Worm (Caenorhabditis elegans): ENCODE data around the gene irld-26.

Gene irld-26

DNA sequence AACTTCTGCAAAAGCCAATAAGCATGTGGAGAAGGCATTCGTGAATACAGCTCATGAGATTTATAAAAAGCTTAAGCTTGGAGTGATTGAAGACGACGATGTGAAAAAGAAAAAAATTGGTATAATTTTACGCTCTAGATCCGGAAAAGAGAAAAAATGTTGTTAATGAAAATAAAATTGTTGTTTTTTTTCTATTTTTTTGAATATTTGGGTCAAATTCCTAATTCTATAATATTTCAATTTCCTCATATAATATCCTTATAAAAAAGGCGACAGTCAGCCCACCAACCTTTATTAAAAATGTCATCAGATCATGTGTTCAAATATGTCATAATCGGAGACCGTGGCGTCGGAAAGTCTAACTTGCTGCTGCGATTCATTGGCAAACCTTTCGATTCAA is 9.6 kb upstream of the irld-26 start, which contains the start of gene rabr-3:
Gene rabr-3 (plus strand): TSS at position 301 of the 400 bp plus-strand sequence.
- TF ChIP-seq flt-1 (GFP tag; IDR thresholded peaks at IDR 0.05) = no peak
- no peak for TF ChIP-seq klf-2 (GFP tag; conservative IDR thresholded peaks at IDR 0.05)
- no peak for TF ChIP-seq ztf-23 (GFP tag; IDR thresholded peaks at IDR 0.05)
- TF ChIP-seq T22C8.4 (GFP tag; IDR thresholded peaks at IDR 0.05) = no peak
- no peak for TF ChIP-seq ztf-29 (GFP tag; IDR thresholded peaks at IDR 0.05)
- no peak for TF ChIP-seq ref-1 (GFP tag; conservative IDR thresholded peaks at IDR 0.05)
- TF ChIP-seq tab-1 (GFP tag; IDR thresholded peaks at IDR 0.05) = no peak

DNA sequence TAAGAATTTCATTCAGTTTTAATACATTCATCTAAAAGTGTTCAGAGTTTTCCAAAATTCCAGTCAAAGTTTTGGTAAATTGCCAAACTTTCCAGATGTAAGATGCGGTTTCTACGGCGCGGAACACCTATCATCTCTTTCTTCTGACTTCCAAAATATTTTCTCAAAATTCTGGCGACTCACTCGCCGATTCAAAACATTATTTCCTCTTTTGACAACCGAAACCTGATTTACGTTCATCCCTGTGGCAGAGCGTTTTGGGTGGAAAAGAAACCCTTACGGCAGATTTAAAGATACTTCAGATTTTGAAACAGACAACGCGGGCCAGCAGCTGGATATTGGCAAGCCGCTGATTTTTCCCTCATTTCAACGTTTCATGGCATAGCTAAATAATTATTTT is 7.0 kb upstream of the irld-26 start, which contains the start of gene F11A5.5:
Gene F11A5.5 (plus strand): TSS at position 301 of the 400 bp plus-strand sequence.
- TF ChIP-seq tab-1 (GFP tag; IDR thresholded peaks at IDR 0.05) = no peak
- TF ChIP-seq ref-1 (GFP tag; conservative IDR thresholded peaks at IDR 0.05) = no peak
- no peak for TF ChIP-seq T22C8.4 (GFP tag; IDR thresholded peaks at IDR 0.05)
- no peak for TF ChIP-seq med-1 (GFP tag; optimal IDR thresholded peaks at IDR 0.05; ENCODE audit: insufficient read depth)
- TF ChIP-seq flt-1 (GFP tag; IDR thresholded peaks at IDR 0.05) = no peak
- no peak for TF ChIP-seq ztf-23 (GFP tag; IDR thresholded peaks at IDR 0.05)
- TF ChIP-seq klf-2 (GFP tag; conservative IDR thresholded peaks at IDR 0.05) = no peak
- no peak for TF ChIP-seq ztf-29 (GFP tag; IDR thresholded peaks at IDR 0.05)
- no peak for TF ChIP-seq cog-1 (tag; optimal IDR thresholded peaks at IDR 0.05)

- no peak for TF ChIP-seq med-1 (GFP tag; optimal IDR thresholded peaks at IDR 0.05; ENCODE audit: insufficient read depth)
These were observed 3.3 kb upstream of the irld-26 start, which contains the start of gene F11A5.17 for ce11 chrV:16201730-16202129. Gene F11A5.17 (plus strand): TSS chrV:16202030.

- TF ChIP-seq ztf-23 (GFP tag; IDR thresholded peaks at IDR 0.05) = no peak
- TF ChIP-seq flt-1 (GFP tag; IDR thresholded peaks at IDR 0.05) = no peak
- TF ChIP-seq cog-1 (tag; optimal IDR thresholded peaks at IDR 0.05) = no peak
These were observed 2.4 kb upstream of the irld-26 start, which contains the start of gene F11A5.18 for ce11 chrV:16202618-16203017. Gene F11A5.18 (plus strand): TSS chrV:16202918.

DNA sequence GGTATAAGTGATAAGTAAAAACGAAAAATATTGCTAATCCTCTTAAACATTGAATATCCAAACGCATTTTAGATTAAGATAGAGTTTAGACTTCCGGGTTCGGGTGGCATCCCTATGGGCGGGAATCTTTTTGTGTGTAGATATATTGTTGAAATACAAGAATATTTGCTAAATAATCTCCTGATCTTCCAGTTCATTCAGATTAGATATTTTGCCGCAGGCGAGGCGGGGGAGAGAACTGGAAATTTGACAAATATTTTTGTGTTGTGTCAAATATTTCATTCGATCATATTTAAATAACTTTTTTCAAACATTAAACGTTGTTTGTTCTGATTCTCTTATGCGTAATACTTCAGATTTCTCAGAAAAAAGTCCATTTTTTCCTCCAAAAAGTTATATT is 4.8 kb downstream of the irld-26 start, which contains the start of gene oac-15:
Gene oac-15 (minus strand): TSS at position 101 of the 400 bp plus-strand sequence.
- TF ChIP-seq tab-1 (GFP tag; IDR thresholded peaks at IDR 0.05) (no peak), flt-1 (GFP tag; IDR thresholded peaks at IDR 0.05) (no peak), T22C8.4 (GFP tag; IDR thresholded peaks at IDR 0.05) (no peak), ref-1 (GFP tag; conservative IDR thresholded peaks at IDR 0.05) (no peak), ztf-23 (GFP tag; IDR thresholded peaks at IDR 0.05) (no peak), cog-1 (tag; optimal IDR thresholded peaks at IDR 0.05) (no peak), klf-2 (GFP tag; conservative IDR thresholded peaks at IDR 0.05) (no peak)

DNA sequence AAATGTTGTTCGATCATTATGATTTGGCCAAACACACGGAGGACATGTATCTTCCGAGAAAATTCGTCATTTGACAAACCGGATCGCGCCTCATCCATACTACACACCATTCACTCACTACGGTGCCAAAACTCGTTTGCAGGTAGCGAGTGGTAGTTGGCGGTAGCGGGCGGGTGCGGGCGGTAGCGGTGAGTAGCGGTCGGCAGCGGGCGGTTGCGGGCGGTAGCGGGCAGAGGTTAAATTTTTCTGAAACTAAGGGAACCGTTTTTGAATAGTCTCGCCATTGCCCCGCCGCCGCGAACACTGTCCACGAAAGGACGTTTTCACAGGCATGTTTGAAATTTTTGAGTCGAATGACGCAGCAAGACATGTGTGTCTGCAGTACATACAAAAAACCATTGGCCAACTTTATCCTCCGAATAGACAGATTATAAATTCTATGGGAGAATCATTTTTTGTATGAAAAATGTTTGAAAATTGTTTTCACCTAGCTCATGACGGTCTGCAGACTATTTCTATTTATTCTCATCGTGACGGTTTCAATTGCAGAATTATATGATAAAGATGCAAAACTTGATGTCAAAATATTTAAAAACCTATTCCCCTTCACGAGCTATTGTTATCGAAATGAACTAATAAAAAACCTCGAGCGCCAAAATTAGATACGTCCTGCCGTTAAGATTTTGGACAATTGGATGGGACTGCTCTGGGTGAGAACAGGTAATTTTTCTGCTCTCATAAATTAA is 5.4 kb downstream of the irld-26 start, which contains the start of gene F11A5.16:
Gene F11A5.16 (plus strand): TSS at position 696 of the 746 bp plus-strand sequence.
- TF ChIP-seq T22C8.4 (GFP tag; IDR thresholded peaks at IDR 0.05) = no peak
- 0 out of 2 replicates have a peak, but pooled peaks have one; percentile 18 for TF ChIP-seq tab-1 (GFP tag; IDR thresholded peaks at IDR 0.05)

- TF ChIP-seq cog-1 (tag; optimal IDR thresholded peaks at IDR 0.05) = no peak
- no peak for TF ChIP-seq med-1 (GFP tag; optimal IDR thresholded peaks at IDR 0.05; ENCODE audit: insufficient read depth)
- no peak for TF ChIP-seq ztf-29 (GFP tag; IDR thresholded peaks at IDR 0.05)
- no peak for TF ChIP-seq tab-1 (GFP tag; IDR thresholded peaks at IDR 0.05)
- no peak for TF ChIP-seq ztf-23 (GFP tag; IDR thresholded peaks at IDR 0.05)
- TF ChIP-seq T22C8.4 (GFP tag; IDR thresholded peaks at IDR 0.05) = no peak
- no peak for TF ChIP-seq flt-1 (GFP tag; IDR thresholded peaks at IDR 0.05)
- TF ChIP-seq klf-2 (GFP tag; conservative IDR thresholded peaks at IDR 0.05) = no peak
- no peak for TF ChIP-seq ref-1 (GFP tag; conservative IDR thresholded peaks at IDR 0.05)
These were observed 6.7 kb downstream of the irld-26 start for ce11 chrV:16211713-16212112.

ce11 chrV:16213323-16213722 is 8.3 kb downstream of the irld-26 start:
- no peak for TF ChIP-seq tab-1 (GFP tag; IDR thresholded peaks at IDR 0.05)
- TF ChIP-seq ztf-29 (GFP tag; IDR thresholded peaks at IDR 0.05) = no peak
- no peak for TF ChIP-seq ztf-23 (GFP tag; IDR thresholded peaks at IDR 0.05)
- no peak for TF ChIP-seq med-1 (GFP tag; optimal IDR thresholded peaks at IDR 0.05; ENCODE audit: insufficient read depth)
- TF ChIP-seq klf-2 (GFP tag; conservative IDR thresholded peaks at IDR 0.05) = no peak
- TF ChIP-seq ref-1 (GFP tag; conservative IDR thresholded peaks at IDR 0.05) = no peak
- TF ChIP-seq T22C8.4 (GFP tag; IDR thresholded peaks at IDR 0.05) = no peak
- TF ChIP-seq cog-1 (tag; optimal IDR thresholded peaks at IDR 0.05) = no peak
- no peak for TF ChIP-seq flt-1 (GFP tag; IDR thresholded peaks at IDR 0.05)

DNA sequence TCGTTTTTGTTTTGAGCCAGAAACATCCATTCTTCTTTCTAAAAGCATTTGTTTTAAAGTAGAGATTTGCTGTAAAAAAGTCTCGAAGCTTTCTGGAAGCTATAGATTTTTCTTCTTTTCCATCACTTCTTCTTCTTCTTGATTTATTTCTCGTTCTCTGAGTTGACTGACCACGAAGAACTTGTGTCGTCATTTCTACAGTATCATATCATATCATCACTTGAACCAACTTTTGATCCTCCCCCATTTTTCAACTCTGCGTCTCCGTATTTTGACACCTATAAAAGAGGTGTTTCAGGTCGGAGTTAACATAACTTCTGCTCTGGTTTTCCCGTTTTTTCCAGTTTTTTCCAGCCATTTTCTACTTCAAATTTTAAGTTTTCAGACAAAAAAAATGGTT is 9.5 kb downstream of the irld-26 start, which contains the start of gene F11A5.9:
Gene F11A5.9 (plus strand): TSS at position 386 of the 400 bp plus-strand sequence.
- TF ChIP-seq cog-1 (tag; optimal IDR thresholded peaks at IDR 0.05) = no peak
- no peak for TF ChIP-seq ref-1 (GFP tag; conservative IDR thresholded peaks at IDR 0.05)
- TF ChIP-seq klf-2 (GFP tag; conservative IDR thresholded peaks at IDR 0.05) = no peak
- no peak for TF ChIP-seq ztf-23 (GFP tag; IDR thresholded peaks at IDR 0.05)
- no peak for TF ChIP-seq T22C8.4 (GFP tag; IDR thresholded peaks at IDR 0.05)
- TF ChIP-seq tab-1 (GFP tag; IDR thresholded peaks at IDR 0.05) = no peak
- no peak for TF ChIP-seq flt-1 (GFP tag; IDR thresholded peaks at IDR 0.05)
- no peak for TF ChIP-seq ztf-29 (GFP tag; IDR thresholded peaks at IDR 0.05)
- TF ChIP-seq med-1 (GFP tag; optimal IDR thresholded peaks at IDR 0.05; ENCODE audit: insufficient read depth) = no peak

- no peak for TF ChIP-seq flt-1 (GFP tag; IDR thresholded peaks at IDR 0.05)
- TF ChIP-seq klf-2 (GFP tag; conservative IDR thresholded peaks at IDR 0.05) = no peak
- no peak for TF ChIP-seq ref-1 (GFP tag; conservative IDR thresholded peaks at IDR 0.05)
- no peak for TF ChIP-seq ztf-29 (GFP tag; IDR thresholded peaks at IDR 0.05)
- TF ChIP-seq T22C8.4 (GFP tag; IDR thresholded peaks at IDR 0.05) = no peak
- TF ChIP-seq ztf-23 (GFP tag; IDR thresholded peaks at IDR 0.05) = no peak
- no peak for TF ChIP-seq cog-1 (tag; optimal IDR thresholded peaks at IDR 0.05)
- TF ChIP-seq med-1 (GFP tag; optimal IDR thresholded peaks at IDR 0.05; ENCODE audit: insufficient read depth) = no peak
- no peak for TF ChIP-seq tab-1 (GFP tag; IDR thresholded peaks at IDR 0.05)
These were observed 13.5 kb downstream of the irld-26 start, which contains the start of gene F11A5.15 for ce11 chrV:16218522-16218921. Gene F11A5.15 (minus strand): TSS chrV:16218622.
